Worm (Caenorhabditis elegans) whole organism, young adult: Measurements from ENCODE around the gene smg-4.

Source experiments
- B0336.3 ChIP-seq: fragments of 200-800 bp; sonication (Bioruptor generic); IDR thresholded peaks from 2 replicates; pipeline ENCODE4 v1.3.6; 2022; ENCODE audit warnings: missing genetic modification characterization, missing compliant biosample characterization
- F10E7.11 ChIP-seq: sonication (generic microtip); optimal IDR thresholded peaks from 2 replicates; lab custom pipeline; 2017; ENCODE audit warnings: mild to moderate bottlenecking, missing genetic modification characterization, moderate library complexity, missing compliant biosample characterization
- F22D6.2 ChIP-seq: sonication (generic microtip); optimal IDR thresholded peaks from 2 replicates; lab custom pipeline; 2016; ENCODE audit warnings: mild to moderate bottlenecking, missing genetic modification characterization, missing compliant biosample characterization
- F23B12.7 ChIP-seq: sonication (generic microtip); optimal IDR thresholded peaks from 2 replicates; lab custom pipeline; 2017; ENCODE audit warnings: missing genetic modification characterization, mild to moderate bottlenecking, missing compliant biosample characterization, antibody characterized with exemption, moderate library complexity; ENCODE audit not compliant: insufficient read depth
- F55B11.4 ChIP-seq: sonication (generic microtip); optimal IDR thresholded peaks from 2 replicates; lab custom pipeline; 2016; ENCODE audit warnings: missing compliant biosample characterization, missing genetic modification characterization, borderline replicate concordance; ENCODE audit not compliant: insufficient read depth
- K11D2.4 ChIP-seq: fragments of 200-800 bp; sonication (Bioruptor generic); IDR thresholded peaks from 2 replicates; pipeline ENCODE4 v1.3.6; 2022; ENCODE audit warnings: missing genetic modification reagents, missing genetic modification characterization, missing compliant biosample characterization
- T07F8.4 ChIP-seq: sonication (generic microtip); optimal IDR thresholded peaks from 2 replicates; lab custom pipeline; 2016; ENCODE audit warnings: mild to moderate bottlenecking, missing genetic modification characterization, moderate library complexity, missing compliant biosample characterization
- T26A5.8 ChIP-seq: sonication (generic microtip); optimal IDR thresholded peaks from 2 replicates; lab custom pipeline; 2016; ENCODE audit warnings: missing genetic modification characterization, missing compliant biosample characterization
- Y53G8AR.9 ChIP-seq: fragments of 200-800 bp; sonication (Bioruptor generic); conservative IDR thresholded peaks from 2 replicates; pipeline ENCODE4 v1.3.6; 2022; ENCODE audit warnings: missing genetic modification reagents, missing genetic modification characterization, missing compliant biosample characterization
- Y95B8A.8 ChIP-seq: fragments of 200-800 bp; sonication (Bioruptor generic); IDR thresholded peaks from 2 replicates; pipeline ENCODE4 v1.3.6; 2022; ENCODE audit warnings: missing genetic modification reagents, missing genetic modification characterization, missing compliant biosample characterization
- ZK185.1 ChIP-seq: sonication (generic microtip); optimal IDR thresholded peaks from 2 replicates; lab custom pipeline; 2016; ENCODE audit warnings: mild to moderate bottlenecking, missing genetic modification characterization, missing compliant biosample characterization; ENCODE audit not compliant: poor library complexity, severe bottlenecking
- ama-1 ChIP-seq, 3 experiments: fragments of 150-350 bp in 1 of 3; sonication (generic microtip) in 2 of 3; optimal IDR thresholded peaks; 2 replicates each; lab custom pipeline; 2014 to 2018; ENCODE audit warnings: missing biosample characterization in 2 of 3, missing genetic modification characterization in 2 of 3, missing genetic modification reagents in 2 of 3
- aptf-3 ChIP-seq: fragments of 200-800 bp; sonication (Bioruptor generic); IDR thresholded peaks from 2 replicates; pipeline ENCODE4 v1.3.6; 2022; ENCODE audit warnings: missing genetic modification characterization, missing compliant biosample characterization
- attf-5 ChIP-seq: fragments of 200-800 bp; sonication (Bioruptor generic); optimal IDR thresholded peaks from 2 replicates; lab custom pipeline; 2018; ENCODE audit warnings: mild to moderate bottlenecking, missing genetic modification characterization, missing compliant biosample characterization
- attf-6 ChIP-seq: fragments of 200-800 bp; sonication (Bioruptor generic); IDR thresholded peaks from 2 replicates; pipeline ENCODE4 v1.3.6; 2022; ENCODE audit warnings: missing genetic modification reagents, missing genetic modification characterization, missing compliant biosample characterization
- bed-2 ChIP-seq: fragments of 200-800 bp; sonication (Bioruptor generic); IDR thresholded peaks from 2 replicates; pipeline ENCODE4 v1.3.6; 2022; ENCODE audit warnings: missing genetic modification reagents, missing genetic modification characterization, missing compliant biosample characterization
- cebp-1 ChIP-seq, 2 experiments: fragments of 200-800 bp in 1 of 2; sonication (Bioruptor generic) in 1 of 2; sonication (generic microtip) in 1 of 2; IDR thresholded peaks in 1 of 2; optimal IDR thresholded peaks in 1 of 2; 2 replicates each; pipeline versions ENCODE4 v1.3.6 to Lab custom; 2017 to 2022; ENCODE audit warnings: missing compliant biosample characterization in 2 of 2, missing genetic modification characterization in 2 of 2, mild to moderate bottlenecking in 1 of 2, missing genetic modification reagents in 1 of 2, moderate library complexity in 1 of 2
- ceh-40 ChIP-seq: fragments of 200-800 bp; sonication (Bioruptor generic); IDR thresholded peaks from 2 replicates; pipeline ENCODE4 v1.3.6; 2022; ENCODE audit warnings: missing genetic modification characterization, missing compliant biosample characterization
- chd-7 ChIP-seq: sonication (generic microtip); optimal IDR thresholded peaks from 2 replicates; lab custom pipeline; 2016; ENCODE audit warnings: mild to moderate bottlenecking, missing genetic modification characterization, moderate library complexity, missing compliant biosample characterization
- dox-1 ChIP-seq: fragments of 200-800 bp; sonication (Bioruptor generic); IDR thresholded peaks from 2 replicates; pipeline ENCODE4 v1.3.6; 2022; ENCODE audit warnings: missing genetic modification reagents, missing genetic modification characterization, missing compliant biosample characterization
- dpff-1 ChIP-seq: sonication (generic microtip); optimal IDR thresholded peaks from 2 replicates; lab custom pipeline; 2017; ENCODE audit warnings: mild to moderate bottlenecking, missing genetic modification characterization, missing compliant biosample characterization
- egl-18 ChIP-seq: fragments of 200-800 bp; sonication (Bioruptor generic); IDR thresholded peaks from 2 replicates; pipeline ENCODE4 v1.3.6; 2022; ENCODE audit warnings: missing genetic modification reagents, missing genetic modification characterization, missing compliant biosample characterization
- egl-44 ChIP-seq: fragments of 200-800 bp; sonication (Bioruptor generic); IDR thresholded peaks from 2 replicates; pipeline ENCODE4 v1.3.6; 2022; ENCODE audit warnings: missing genetic modification reagents, missing genetic modification characterization, missing compliant biosample characterization
- ets-4 ChIP-seq: fragments of 200-800 bp; sonication (Bioruptor generic); optimal IDR thresholded peaks from 2 replicates; lab custom pipeline; 2018; ENCODE audit warnings: mild to moderate bottlenecking, missing genetic modification characterization, missing compliant biosample characterization
- hlh-26 ChIP-seq: fragments of 200-800 bp; sonication (Bioruptor generic); conservative IDR thresholded peaks from 2 replicates; pipeline ENCODE4 v1.3.6; 2022; ENCODE audit warnings: missing genetic modification reagents, missing genetic modification characterization, missing compliant biosample characterization
- lin-54 ChIP-seq: fragments of 200-800 bp; sonication (Bioruptor generic); optimal IDR thresholded peaks from 2 replicates; lab custom pipeline; 2018; ENCODE audit warnings: mild to moderate bottlenecking, missing genetic modification characterization, missing compliant biosample characterization
- lsl-1 ChIP-seq: fragments of 200-800 bp; sonication (Bioruptor generic); optimal IDR thresholded peaks from 2 replicates; lab custom pipeline; 2018; ENCODE audit warnings: mild to moderate bottlenecking, missing genetic modification characterization, moderate library complexity, missing compliant biosample characterization
- lsy-27 ChIP-seq: sonication (generic microtip); optimal IDR thresholded peaks from 2 replicates; lab custom pipeline; 2017; ENCODE audit warnings: missing genetic modification characterization, mild to moderate bottlenecking, missing compliant biosample characterization, antibody characterized with exemption, missing genotype, borderline replicate concordance; ENCODE audit not compliant: insufficient read depth
- madf-10 ChIP-seq: sonication (generic microtip); optimal IDR thresholded peaks from 2 replicates; lab custom pipeline; 2016; ENCODE audit warnings: mild to moderate bottlenecking, missing genetic modification characterization, missing compliant biosample characterization
- madf-6 ChIP-seq: fragments of 200-800 bp; sonication (Bioruptor generic); IDR thresholded peaks from 2 replicates; pipeline ENCODE4 v1.3.6; 2022; ENCODE audit warnings: missing genetic modification reagents, missing genetic modification characterization, missing compliant biosample characterization
- mcd-1 ChIP-seq: fragments of 200-800 bp; sonication (Bioruptor generic); IDR thresholded peaks from 2 replicates; pipeline ENCODE4 v1.3.6; 2022; ENCODE audit warnings: missing genetic modification reagents, missing genetic modification characterization, missing compliant biosample characterization
- mel-28 ChIP-seq: sonication (generic microtip); optimal IDR thresholded peaks from 2 replicates; lab custom pipeline; 2016; ENCODE audit warnings: borderline replicate concordance, mild to moderate bottlenecking, missing genetic modification characterization, missing compliant biosample characterization
- nfya-1 ChIP-seq: sonication (generic microtip); optimal IDR thresholded peaks from 2 replicates; lab custom pipeline; 2017; ENCODE audit warnings: antibody characterized with exemption, missing compliant biosample characterization, missing genetic modification characterization, borderline replicate concordance; ENCODE audit not compliant: insufficient read depth
- nfyb-1 ChIP-seq: fragments of 200-800 bp; sonication (Bioruptor generic); IDR thresholded peaks from 2 replicates; pipeline ENCODE4 v1.3.6; 2022; ENCODE audit warnings: missing genetic modification reagents, missing genetic modification characterization, missing compliant biosample characterization
- nhr-120 ChIP-seq: fragments of 200-800 bp; sonication (Bioruptor generic); IDR thresholded peaks from 2 replicates; pipeline ENCODE4 v1.3.6; 2022; ENCODE audit warnings: missing genetic modification characterization, missing compliant biosample characterization
- nhr-80 ChIP-seq: sonication (generic microtip); optimal IDR thresholded peaks from 2 replicates; lab custom pipeline; 2016; ENCODE audit warnings: missing genetic modification characterization, missing compliant biosample characterization
- rcor-1 ChIP-seq: fragments of 200-800 bp; sonication (Bioruptor generic); IDR thresholded peaks from 2 replicates; pipeline ENCODE4 v1.3.6; 2022; ENCODE audit warnings: missing genetic modification reagents, missing genetic modification characterization, missing compliant biosample characterization
- repo-1 ChIP-seq: sonication (generic microtip); optimal IDR thresholded peaks from 2 replicates; lab custom pipeline; 2017; ENCODE audit warnings: mild to moderate bottlenecking, missing genetic modification characterization, missing compliant biosample characterization
- sdz-38 ChIP-seq: sonication (generic microtip); optimal IDR thresholded peaks from 2 replicates; lab custom pipeline; 2016; ENCODE audit warnings: missing genotype, missing genetic modification characterization, missing compliant biosample characterization
- snpc-1.1 ChIP-seq: sonication (generic microtip); optimal IDR thresholded peaks from 2 replicates; lab custom pipeline; 2017; ENCODE audit warnings: missing genetic modification characterization, mild to moderate bottlenecking, missing compliant biosample characterization, antibody characterized with exemption, moderate library complexity, missing genotype, missing genetic modification reagents; ENCODE audit not compliant: insufficient read depth
- snpc-1.3 ChIP-seq: sonication (generic microtip); optimal IDR thresholded peaks from 2 replicates; lab custom pipeline; 2017; ENCODE audit warnings: missing genetic modification characterization, mild to moderate bottlenecking, missing compliant biosample characterization, antibody characterized with exemption, moderate library complexity, missing genotype, missing genetic modification reagents; ENCODE audit not compliant: insufficient read depth
- somi-1 ChIP-seq: fragments of 200-800 bp; sonication (Bioruptor generic); optimal IDR thresholded peaks from 2 replicates; lab custom pipeline; 2018; ENCODE audit warnings: mild to moderate bottlenecking, missing genetic modification characterization, missing compliant biosample characterization
- tlf-1 ChIP-seq: fragments of 200-800 bp; sonication (Bioruptor generic); optimal IDR thresholded peaks from 2 replicates; lab custom pipeline; 2018; ENCODE audit warnings: mild to moderate bottlenecking, missing genetic modification characterization, missing compliant biosample characterization
- zfh-2 ChIP-seq: fragments of 200-800 bp; sonication (Bioruptor generic); conservative IDR thresholded peaks from 2 replicates; pipeline ENCODE4 v1.3.6; 2022; ENCODE audit warnings: missing genetic modification reagents, missing genetic modification characterization, missing compliant biosample characterization

Gene smg-4

ce11 chrV:9730743-9731706, 46.5 kb downstream of the smg-4 start (continued):
- TF ChIP-seq Y95B8A.8 (0 out of 2 replicates have a peak, but pooled peaks have one; percentile 33), dpff-1 (no peak), aptf-3 (no peak), attf-6 (no peak), egl-18 (GFP tag; lab: Robert Waterston, UW) (0 out of 2 replicates have a peak, but pooled peaks have one; percentile 13), F10E7.11 (tag; lab: Kevin White, UChicago) (no peak), snpc-1.1 (tag; lab: Kevin White, UChicago) (no peak), lsl-1 (no peak), lsy-27 (tag; lab: Kevin White, UChicago) (no peak), ceh-40 (GFP tag; lab: Robert Waterston, UW) (no peak), Y53G8AR.9 (GFP tag; lab: Robert Waterston, UW) (peak; percentile 82), somi-1 (GFP tag; lab: Kevin White, UChicago) (peak; percentile 82), egl-44 (GFP tag; lab: Robert Waterston, UW) (peak; percentile 71; the same call in 1 of the 2 replicates), K11D2.4 (GFP tag; lab: Robert Waterston, UW) (peak; percentile 83), mel-28 (peak; percentile 14), ama-1 (optimal IDR thresholded peaks at IDR 0.05; lab: Kevin White, UChicago) (peak; percentile 99), ama-1 (GFP tag; optimal IDR thresholded peaks at IDR 0.05; lab: Kevin White, UChicago) (peak in 1 of 2 experiments; percentile 43), F55B11.4 (tag; lab: Kevin White, UChicago) (no peak), dox-1 (GFP tag; lab: Robert Waterston, UW) (peak; percentile 92), rcor-1 (GFP tag; lab: Robert Waterston, UW) (peak; percentile 63), T26A5.8 (tag; lab: Kevin White, UChicago) (no peak), zfh-2 (GFP tag; lab: Robert Waterston, UW) (peak; percentile 100), nhr-120 (GFP tag; lab: Robert Waterston, UW) (no peak), snpc-1.3 (no peak), madf-6 (GFP tag; lab: Robert Waterston, UW) (peak; percentile 19), hlh-26 (GFP tag; lab: Robert Waterston, UW) (no peak), nfyb-1 (peak; percentile 95), nhr-80 (peak; percentile 97), lin-54 (GFP tag; lab: Kevin White, UChicago) (peak; percentile 62), F22D6.2 (tag; lab: Kevin White, UChicago) (peak; percentile 52), sdz-38 (no peak), tlf-1 (peak; percentile 72), bed-2 (GFP tag; lab: Robert Waterston, UW) (0 out of 2 replicates have a peak, but pooled peaks have one; percentile 22), nfya-1 (no peak), ets-4 (GFP tag; lab: Kevin White, UChicago) (peak; percentile 60), attf-5 (GFP tag; lab: Kevin White, UChicago) (peak; percentile 98), mcd-1 (GFP tag; lab: Robert Waterston, UW) (peak; percentile 84), cebp-1 (GFP tag; IDR thresholded peaks at IDR 0.05; lab: Robert Waterston, UW) (no peak), cebp-1 (tag; optimal IDR thresholded peaks at IDR 0.05; lab: Kevin White, UChicago) (peak; percentile 92), repo-1 (peak; percentile 61), T07F8.4 (peak; percentile 39), madf-10 (peak; percentile 90), F23B12.7 (tag; lab: Kevin White, UChicago) (no peak), ZK185.1 (tag; lab: Kevin White, UChicago) (peak; percentile 56), chd-7 (peak; percentile 96), B0336.3 (GFP tag; lab: Robert Waterston, UW) (peak; percentile 95)
